Fruit fly (Drosophila melanogaster) whole organism, pupa: ENCODE measurements around the gene Arr2.

ENCODE experiments used
- CG10348 ChIP-seq: fragments of 200-800 bp; sonication (Bioruptor generic); IDR thresholded peaks from 2 replicates; pipeline ENCODE4 v1.3.6; 2022; ENCODE audit warnings: missing biosample characterization, missing genetic modification characterization
- CG12605 ChIP-seq: fragments of 200-800 bp; sonication (Bioruptor generic); IDR thresholded peaks from 2 replicates; pipeline ENCODE4 v1.3.6; 2022; ENCODE audit warnings: missing biosample characterization, missing genetic modification characterization
- CG13204 ChIP-seq: fragments of 200-800 bp; sonication (Bioruptor generic); optimal IDR thresholded peaks from 2 replicates; lab custom pipeline; 2018; ENCODE audit warnings: missing biosample characterization, mild to moderate bottlenecking, missing genetic modification characterization, moderate library complexity
- CG14655 ChIP-seq: fragments of 200-800 bp; sonication (Bioruptor generic); optimal IDR thresholded peaks from 3 replicates; lab custom pipeline; 2017; ENCODE audit warnings: mild to moderate bottlenecking, missing biosample characterization, missing genetic modification reagents, missing genetic modification characterization
- CG15710 ChIP-seq: fragments of 200-800 bp; sonication (Bioruptor generic); optimal IDR thresholded peaks from 2 replicates; lab custom pipeline; 2018; ENCODE audit warnings: missing biosample characterization, mild to moderate bottlenecking, missing genetic modification characterization, moderate library complexity
- CG17806 ChIP-seq: fragments of 200-800 bp; sonication (Bioruptor generic); optimal IDR thresholded peaks from 2 replicates; lab custom pipeline; 2018; ENCODE audit warnings: missing biosample characterization, mild to moderate bottlenecking, missing genetic modification characterization, moderate library complexity
- CG32121 ChIP-seq: fragments of 200-800 bp; sonication (Bioruptor generic); IDR thresholded peaks from 2 replicates; pipeline ENCODE4 v1.3.6; 2022; ENCODE audit warnings: missing biosample characterization, missing genetic modification characterization
- CG34367 ChIP-seq: fragments of 200-800 bp; sonication (Bioruptor generic); optimal IDR thresholded peaks from 2 replicates; lab custom pipeline; 2018; ENCODE audit warnings: missing biosample characterization, mild to moderate bottlenecking, missing genetic modification characterization
- CG4496 ChIP-seq: fragments of 200-800 bp; sonication (Bioruptor generic); IDR thresholded peaks from 3 replicates; pipeline ENCODE4 v1.3.6; 2022; ENCODE audit warnings: missing biosample characterization, missing genetic modification characterization
- CG8159 ChIP-seq: fragments of 200-800 bp; sonication (Bioruptor generic); optimal IDR thresholded peaks from 3 replicates; lab custom pipeline; 2018; ENCODE audit warnings: missing biosample characterization, mild to moderate bottlenecking, missing genetic modification characterization, moderate library complexity
- CG8301 ChIP-seq: fragments of 200-800 bp; sonication (Bioruptor generic); optimal IDR thresholded peaks from 2 replicates; lab custom pipeline; 2018; ENCODE audit warnings: missing biosample characterization, mild to moderate bottlenecking, missing genetic modification characterization
- CG9948 ChIP-seq: fragments of 200-800 bp; sonication (Bioruptor generic); optimal IDR thresholded peaks from 2 replicates; lab custom pipeline; 2018; ENCODE audit warnings: missing biosample characterization, mild to moderate bottlenecking, missing genetic modification characterization, moderate library complexity
- D1 ChIP-seq: fragments of 200-800 bp; sonication (Bioruptor generic); optimal IDR thresholded peaks from 2 replicates; lab custom pipeline; 2018; ENCODE audit warnings: missing biosample characterization, mild to moderate bottlenecking, missing genetic modification characterization, moderate library complexity
- EcR ChIP-seq: fragments of 200-800 bp; sonication (Bioruptor generic); optimal IDR thresholded peaks from 3 replicates; lab custom pipeline; 2019; ENCODE audit warnings: missing biosample characterization, missing genetic modification characterization, mild to moderate bottlenecking, moderate library complexity, missing genetic modification reagents
- Ets98B ChIP-seq: fragments of 200-800 bp; sonication (Bioruptor generic); IDR thresholded peaks from 2 replicates; pipeline ENCODE4 v1.3.6; 2022; ENCODE audit warnings: missing biosample characterization, missing genetic modification characterization
- Pif1A ChIP-seq: fragments of 200-800 bp; sonication (Bioruptor generic); optimal IDR thresholded peaks from 3 replicates; lab custom pipeline; 2016; ENCODE audit warnings: missing biosample characterization, missing genetic modification characterization
- Pif1B ChIP-seq: fragments of 200-800 bp; sonication (Bioruptor generic); optimal IDR thresholded peaks from 3 replicates; lab custom pipeline; 2016; ENCODE audit warnings: missing biosample characterization, missing genetic modification characterization
- Snoo ChIP-seq: fragments of 200-800 bp; sonication (Bioruptor generic); optimal IDR thresholded peaks from 3 replicates; lab custom pipeline; 2017; ENCODE audit warnings: missing biosample characterization, mild to moderate bottlenecking, missing genetic modification characterization, inconsistent platforms
- gl ChIP-seq: fragments of 200-800 bp; sonication (Bioruptor generic); optimal IDR thresholded peaks from 2 replicates; lab custom pipeline; 2018; ENCODE audit warnings: missing biosample characterization, mild to moderate bottlenecking, missing genetic modification characterization
- rn ChIP-seq: fragments of 200-800 bp; sonication (Bioruptor generic); IDR thresholded peaks from 2 replicates; pipeline ENCODE4 v1.3.6; 2022; ENCODE audit warnings: missing biosample characterization, missing genetic modification characterization

Arr2 gene

dm6 chr3L:8652572-8652977 is 3.8 kb upstream of the Arr2 start:
- TF ChIP-seq EcR (GFP tag; lab: Kevin White, UChicago) (peak; percentile 86), rn (no peak), CG12605 (no peak), Pif1A (no peak), CG17806 (no peak), CG4496 (GFP tag; lab: Robert Waterston, UW) (peak; percentile 50; the same call in 1 of the 3 replicates), gl (tag; lab: Kevin White, UChicago) (peak; percentile 11), CG32121 (no peak), D1 (tag; lab: Kevin White, UChicago) (no peak), CG8301 (no peak), CG15710 (tag; lab: Kevin White, UChicago) (no peak), CG9948 (tag; lab: Kevin White, UChicago) (no peak), CG34367 (tag; lab: Kevin White, UChicago) (no peak), CG14655 (GFP tag; lab: Kevin White, UChicago) (no peak), Snoo (tag; lab: Kevin White, UChicago) (no peak), CG8159 (tag; lab: Kevin White, UChicago) (no peak), Ets98B (GFP tag; lab: Robert Waterston, UW) (no peak), CG13204 (peak; percentile 86), CG10348 (GFP tag; lab: Robert Waterston, UW) (no peak), Pif1B (GFP tag; lab: Kevin White, UChicago) (no peak)

dm6 chr3L:8651876-8652571 is 3.3 kb upstream of the Arr2 start:
- no peak for TF ChIP-seq CG10348 (GFP tag; lab: Robert Waterston, UW)
- peak; percentile 37; the same call in 1 of the 3 replicates for TF ChIP-seq CG4496 (GFP tag; lab: Robert Waterston, UW)

dm6 chr3L:8646821-8647220 is 1.9 kb downstream of the Arr2 start, which contains the start of the genes CG13305 and Pex7:
CG13305 (minus strand) TSS chr3L:8646822.
Pex7 (plus strand) TSS chr3L:8647145.
- TF ChIP-seq CG10348 (GFP tag; lab: Robert Waterston, UW) (no peak), gl (tag; lab: Kevin White, UChicago) (no peak), CG15710 (tag; lab: Kevin White, UChicago) (no peak), rn (no peak), Pif1A (no peak)

dm6 chr3L:8643810-8644552 is 4.8 kb downstream of the Arr2 start:
- TF ChIP-seq CG14655 (GFP tag; lab: Kevin White, UChicago) (no peak), D1 (tag; lab: Kevin White, UChicago) (no peak), rn (no peak), CG4496 (GFP tag; lab: Robert Waterston, UW) (peak; percentile 72; the same call in 2 of the 3 replicates)
- TF ChIP-seq, all 21 proteins: peak for 1

dm6 chr3L:8641049-8641448 is 7.7 kb downstream of the Arr2 start:
- TF ChIP-seq Pif1A: no peak
- peak; percentile 4 for TF ChIP-seq CG8301
- TF ChIP-seq Ets98B (GFP tag; lab: Robert Waterston, UW): 0 out of 2 replicates have a peak, but pooled peaks have one; percentile 21

- 0 out of 3 replicates have a peak, but pooled peaks have one; percentile 24 for TF ChIP-seq CG4496 (GFP tag; lab: Robert Waterston, UW)
- no peak for TF ChIP-seq CG32121
- no peak for TF ChIP-seq CG8159 (tag; lab: Kevin White, UChicago)
- TF ChIP-seq, all 21 proteins: peak for 1
Observed at dm6 chr3L:8640139-8640538, 8.6 kb downstream of the Arr2 start, which contains the start of gene Cpr66D. Cpr66D (plus strand) TSS chr3L:8640439.

- TF ChIP-seq Pif1B (GFP tag; lab: Kevin White, UChicago): no peak
- no peak for TF ChIP-seq D1 (tag; lab: Kevin White, UChicago)
- no peak for TF ChIP-seq Ets98B (GFP tag; lab: Robert Waterston, UW)
- no peak for TF ChIP-seq CG8159 (tag; lab: Kevin White, UChicago)
- TF ChIP-seq CG4496 (GFP tag; lab: Robert Waterston, UW): no peak
- TF ChIP-seq CG17806: no peak
- TF ChIP-seq CG8301: no peak
Observed at dm6 chr3L:8633614-8634325, 15.0 kb downstream of the Arr2 start, which contains the start of gene Cdc6. Cdc6 (minus strand) TSS chr3L:8634069.
